Worm (Caenorhabditis elegans) whole organism, mixed stage, embryonic: ENCODE measurements around the gene C08B6.11.

ENCODE experiments used
- cnd-1 ChIP-seq: fragments of 200-800 bp; sonication (Bioruptor generic); optimal IDR thresholded peaks from 2 replicates; lab custom pipeline; 2018; ENCODE audit warnings: mild to moderate bottlenecking, missing genetic modification characterization, missing compliant biosample characterization
- lin-13 ChIP-seq: fragments of 150-350 bp; optimal IDR thresholded peaks from 2 replicates; lab custom pipeline; 2014; ENCODE audit warnings: missing biosample characterization, missing genetic modification characterization
- lsy-2 ChIP-seq: fragments of 150-350 bp; optimal IDR thresholded peaks from 2 replicates; lab custom pipeline; 2014; ENCODE audit warnings: missing biosample characterization, missing genetic modification characterization
- mep-1 ChIP-seq: fragments of 150-350 bp; optimal IDR thresholded peaks from 2 replicates; lab custom pipeline; 2017; ENCODE audit warnings: missing biosample characterization, missing genetic modification reagents, missing genetic modification characterization, inconsistent platforms
- pha-4 ChIP-seq: fragments of 150-350 bp; optimal IDR thresholded peaks from 2 replicates; lab custom pipeline; 2018; ENCODE audit warnings: missing biosample characterization, missing genetic modification reagents, missing genetic modification characterization
- sptf-1 ChIP-seq: sonication (generic microtip); optimal IDR thresholded peaks from 2 replicates; lab custom pipeline; 2017; ENCODE audit warnings: mild to moderate bottlenecking, missing genetic modification characterization, moderate library complexity, missing compliant biosample characterization
- unc-39 ChIP-seq: fragments of 150-350 bp; optimal IDR thresholded peaks from 2 replicates; lab custom pipeline; 2014; ENCODE audit warnings: missing biosample characterization, missing genetic modification characterization
- ztf-11 ChIP-seq: fragments of 150-350 bp; optimal IDR thresholded peaks from 2 replicates; lab custom pipeline; 2014; ENCODE audit warnings: missing biosample characterization, missing genetic modification characterization

ce11 chrV:10120898-10121297 is 13.5 kb downstream of the C08B6.11 start, which contains the start of gene srxa-18:
- TF ChIP-seq lsy-2 (no peak), sptf-1 (tag; lab: Kevin White, UChicago) (no peak), lin-13 (tag; lab: Kevin White, UChicago) (no peak), cnd-1 (no peak), mep-1 (tag; lab: Kevin White, UChicago) (no peak), pha-4 (no peak), unc-39 (tag; lab: Kevin White, UChicago) (no peak), ztf-11 (no peak)
